Worm (Caenorhabditis elegans) whole organism, L3 larva: Measurements from ENCODE around the gene lpr-3.

Experiments
- R02D3.7 ChIP-seq: fragments of 150-350 bp; optimal IDR thresholded peaks from 2 replicates; lab custom pipeline; 2014; ENCODE audit warnings: missing biosample characterization, missing genetic modification characterization
- fos-1 ChIP-seq: fragments of 150-350 bp; optimal IDR thresholded peaks from 2 replicates; lab custom pipeline; 2014; ENCODE audit warnings: missing biosample characterization, missing genetic modification characterization
- nhr-11 ChIP-seq: fragments of 150-350 bp; optimal IDR thresholded peaks from 2 replicates; lab custom pipeline; 2014; ENCODE audit warnings: missing biosample characterization, missing genetic modification characterization
- nhr-12 ChIP-seq: fragments of 150-350 bp; optimal IDR thresholded peaks from 2 replicates; lab custom pipeline; 2014; ENCODE audit warnings: missing biosample characterization, missing genetic modification characterization
- nhr-23 ChIP-seq: fragments of 150-350 bp; optimal IDR thresholded peaks from 2 replicates; lab custom pipeline; 2014; ENCODE audit warnings: missing biosample characterization, missing genetic modification reagents, missing genetic modification characterization
- nhr-76 ChIP-seq: fragments of 150-350 bp; sonication (generic microtip); optimal IDR thresholded peaks from 5 replicates; lab custom pipeline; 2014; ENCODE audit warnings: missing biosample characterization, missing genetic modification characterization
- tbx-2 ChIP-seq: sonication (generic microtip); optimal IDR thresholded peaks from 2 replicates; lab custom pipeline; 2016; ENCODE audit warnings: mild to moderate bottlenecking, missing genetic modification characterization, missing compliant biosample characterization
- ztf-11 ChIP-seq: fragments of 150-350 bp; optimal IDR thresholded peaks from 2 replicates; lab custom pipeline; 2014; ENCODE audit warnings: missing biosample characterization, missing genetic modification characterization

- no peak for TF ChIP-seq nhr-23
- TF ChIP-seq fos-1 (tag; lab: Kevin White, UChicago): no peak
- TF ChIP-seq ztf-11 (tag; lab: Kevin White, UChicago): no peak
- no peak for TF ChIP-seq nhr-76 (tag; lab: Kevin White, UChicago)
- TF ChIP-seq nhr-12 (tag; lab: Kevin White, UChicago): no peak
- no peak for TF ChIP-seq nhr-11 (tag; lab: Kevin White, UChicago)
- TF ChIP-seq tbx-2 (tag; lab: Kevin White, UChicago): no peak
- TF ChIP-seq R02D3.7 (tag; lab: Kevin White, UChicago): no peak
Observed at ce11 chrX:11028617-11029016, 28.6 kb upstream of the lpr-3 start, which contains the start of gene ldb-1.
